Worm (Caenorhabditis elegans): ENCODE measurements around the gene C29A12.22.

DNA sequence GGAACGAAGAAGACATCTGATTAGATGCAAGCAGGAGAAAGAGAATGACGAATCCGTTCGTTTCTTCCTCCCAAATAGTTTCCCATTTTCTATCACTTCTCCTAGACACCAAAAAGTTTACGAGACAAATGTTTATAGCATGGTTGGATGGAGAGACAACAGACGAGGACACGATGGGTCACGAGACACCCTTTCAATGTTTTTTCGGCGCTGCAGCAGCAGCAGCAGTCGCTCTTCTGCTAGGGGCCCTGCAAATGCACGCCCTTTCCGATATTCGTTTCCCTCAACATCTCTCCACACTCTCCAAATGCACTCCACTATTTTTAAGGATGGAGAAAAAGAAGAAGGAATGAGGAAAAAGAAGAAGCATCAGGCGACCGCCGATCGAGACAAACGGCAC is 46.5 kb downstream of the C29A12.22 start:
- TF ChIP-seq hnd-1 (tag; optimal IDR thresholded peaks at IDR 0.05) (no peak), ceh-36 (tag; optimal IDR thresholded peaks at IDR 0.05) (no peak), ama-1 (optimal IDR thresholded peaks at IDR 0.05) (no peak), tra-4 (tag; optimal IDR thresholded peaks at IDR 0.05) (no peak), hmbx-1 (tag; optimal IDR thresholded peaks at IDR 0.05) (no peak), pes-1 (GFP tag; IDR thresholded peaks at IDR 0.05) (no peak), tbx-11 (GFP tag; IDR thresholded peaks at IDR 0.05) (no peak), F13C5.2 (tag; optimal IDR thresholded peaks at IDR 0.05) (no peak), scrt-1 (GFP tag; IDR thresholded peaks at IDR 0.05) (no peak), flt-1 (GFP tag; IDR thresholded peaks at IDR 0.05) (no peak), aly-1 (tag; optimal IDR thresholded peaks at IDR 0.05) (no peak)
